Fruit fly (Drosophila melanogaster) whole organism, embryonic: ENCODE results near the gene CG4101.

Experiments used
- Bgb ChIP-seq: fragments of 200-800 bp; sonication (Bioruptor generic); IDR thresholded peaks from 2 replicates; pipeline ENCODE4 v1.3.6; 2022; ENCODE audit warnings: missing biosample characterization, missing genetic modification characterization; ENCODE audit not compliant: partially characterized antibody
- CG11695 ChIP-seq: fragments of 200-800 bp; sonication (Bioruptor generic); IDR thresholded peaks from 3 replicates; pipeline ENCODE4 v1.3.6; 2022; ENCODE audit warnings: missing biosample characterization, missing genetic modification characterization
- CG12659 ChIP-seq: fragments of 200-800 bp; sonication (Bioruptor generic); optimal IDR thresholded peaks from 3 replicates; lab custom pipeline; 2017; ENCODE audit warnings: mild to moderate bottlenecking, missing biosample characterization, missing genetic modification reagents, missing genetic modification characterization
- CG13296 ChIP-seq: fragments of 200-800 bp; sonication (Bioruptor generic); optimal IDR thresholded peaks from 3 replicates; lab custom pipeline; 2018; ENCODE audit warnings: missing biosample characterization, mild to moderate bottlenecking, missing genetic modification characterization
- CG13624 ChIP-seq: fragments of 200-800 bp; sonication (Bioruptor generic); optimal IDR thresholded peaks from 2 replicates; lab custom pipeline; 2016; ENCODE audit warnings: missing biosample characterization, missing genetic modification characterization
- CG1603 ChIP-seq: fragments of 200-800 bp; sonication (Bioruptor generic); optimal IDR thresholded peaks from 2 replicates; lab custom pipeline; 2019; ENCODE audit warnings: missing biosample characterization, mild to moderate bottlenecking, missing genetic modification characterization, moderate library complexity
- CG16813 ChIP-seq: fragments of 200-800 bp; sonication (Bioruptor generic); IDR thresholded peaks from 3 replicates; pipeline ENCODE4 v1.3.6; 2022; ENCODE audit warnings: missing biosample characterization, missing genetic modification characterization; ENCODE audit not compliant: partially characterized antibody
- CG17829 ChIP-seq: fragments of 200-800 bp; optimal IDR thresholded peaks from 2 replicates; lab custom pipeline; 2019; ENCODE audit warnings: missing biosample characterization, mild to moderate bottlenecking, missing genetic modification characterization, moderate library complexity
- CG18011 ChIP-seq: fragments of 200-800 bp; sonication (Bioruptor generic); optimal IDR thresholded peaks from 2 replicates; lab custom pipeline; 2017; ENCODE audit warnings: missing biosample characterization, missing genetic modification characterization, mild to moderate bottlenecking, moderate library complexity, missing genotype
- CG18262 ChIP-seq: fragments of 200-800 bp; optimal IDR thresholded peaks from 3 replicates; lab custom pipeline; 2019; ENCODE audit warnings: missing biosample characterization, mild to moderate bottlenecking, missing genetic modification characterization, moderate library complexity
- CG2678 ChIP-seq: fragments of 200-800 bp; sonication (Bioruptor generic); optimal IDR thresholded peaks from 3 replicates; lab custom pipeline; 2019; ENCODE audit warnings: missing biosample characterization, mild to moderate bottlenecking, missing genetic modification characterization, moderate library complexity
- CG31441 ChIP-seq: fragments of 200-800 bp; sonication (Bioruptor generic); IDR thresholded peaks from 2 replicates; pipeline ENCODE4 v1.3.6; 2022; ENCODE audit warnings: missing biosample characterization, missing genetic modification characterization
- CG34376 ChIP-seq: fragments of 200-800 bp; sonication (Bioruptor generic); optimal IDR thresholded peaks from 2 replicates; lab custom pipeline; 2018; ENCODE audit warnings: missing biosample characterization, mild to moderate bottlenecking, missing genetic modification characterization
- CG3847 ChIP-seq: fragments of 200-800 bp; sonication (Bioruptor generic); IDR thresholded peaks from 2 replicates; pipeline ENCODE4 v1.3.6; 2022; ENCODE audit warnings: missing biosample characterization, missing genetic modification characterization
- CG4730 ChIP-seq: fragments of 200-800 bp; sonication (Bioruptor generic); IDR thresholded peaks from 2 replicates; pipeline ENCODE4 v1.3.6; 2022; ENCODE audit warnings: missing biosample characterization, missing genetic modification characterization
- CG9797 ChIP-seq: fragments of 200-800 bp; sonication (Bioruptor generic); optimal IDR thresholded peaks from 3 replicates; lab custom pipeline; 2018; ENCODE audit warnings: missing biosample characterization, mild to moderate bottlenecking, missing genetic modification characterization
- CoRest ChIP-seq: fragments of 200-800 bp; sonication (Bioruptor generic); optimal IDR thresholded peaks from 3 replicates; lab custom pipeline; 2018; ENCODE audit warnings: missing biosample characterization, mild to moderate bottlenecking, missing genetic modification characterization, moderate library complexity
- Ets97D ChIP-seq: fragments of 200-800 bp; sonication (Bioruptor generic); optimal IDR thresholded peaks from 3 replicates; lab custom pipeline; 2016; ENCODE audit warnings: missing biosample characterization, missing genetic modification characterization
- HLH4C ChIP-seq: fragments of 200-800 bp; sonication (Bioruptor generic); IDR thresholded peaks from 3 replicates; pipeline ENCODE4 v1.3.6; 2022; ENCODE audit warnings: missing biosample characterization, missing genetic modification characterization; ENCODE audit not compliant: partially characterized antibody
- HmgZ ChIP-seq: fragments of 200-800 bp; sonication (Bioruptor generic); optimal IDR thresholded peaks from 2 replicates; lab custom pipeline; 2018; ENCODE audit warnings: missing biosample characterization, mild to moderate bottlenecking, missing genetic modification characterization
- Hmr ChIP-seq: fragments of 200-800 bp; sonication (Bioruptor generic); optimal IDR thresholded peaks from 3 replicates; lab custom pipeline; 2017; ENCODE audit warnings: mild to moderate bottlenecking, missing biosample characterization, missing genetic modification reagents, missing genetic modification characterization
- Hmx ChIP-seq: fragments of 200-800 bp; sonication (Bioruptor generic); optimal IDR thresholded peaks from 2 replicates; lab custom pipeline; 2016; ENCODE audit warnings: missing biosample characterization, missing genetic modification characterization
- MESR4 ChIP-seq: fragments of 200-800 bp; sonication (Bioruptor generic); optimal IDR thresholded peaks from 2 replicates; lab custom pipeline; 2018; ENCODE audit warnings: missing biosample characterization, mild to moderate bottlenecking, missing genetic modification characterization, moderate library complexity
- Side ChIP-seq: fragments of 200-800 bp; sonication (Bioruptor generic); optimal IDR thresholded peaks from 2 replicates; lab custom pipeline; 2016; ENCODE audit warnings: missing biosample characterization, missing genetic modification characterization
- Sin3A ChIP-seq: fragments of >200 bp; optimal IDR thresholded peaks from 2 replicates; lab custom pipeline; 2018
- Taf1 ChIP-seq: fragments of 200-800 bp; sonication (Bioruptor generic); IDR thresholded peaks from 2 replicates; pipeline ENCODE4 v1.3.6; 2022; ENCODE audit warnings: missing biosample characterization, missing genetic modification characterization
- az2 ChIP-seq: fragments of 200-800 bp; sonication (Bioruptor generic); optimal IDR thresholded peaks from 3 replicates; lab custom pipeline; 2016; ENCODE audit warnings: missing biosample characterization, missing genetic modification characterization
- chm ChIP-seq: fragments of 200-800 bp; sonication (Bioruptor generic); IDR thresholded peaks from 2 replicates; pipeline ENCODE4 v1.3.6; 2022; ENCODE audit warnings: missing biosample characterization, missing genetic modification characterization
- corto ChIP-seq: fragments of 200-800 bp; sonication (Bioruptor generic); optimal IDR thresholded peaks from 2 replicates; lab custom pipeline; 2016; ENCODE audit warnings: missing biosample characterization, mild to moderate bottlenecking, missing genetic modification characterization, moderate library complexity
- emc ChIP-seq: fragments of 200-800 bp; sonication (Bioruptor generic); optimal IDR thresholded peaks from 2 replicates; lab custom pipeline; 2016; ENCODE audit warnings: missing biosample characterization, missing genetic modification characterization
- exex ChIP-seq: fragments of 200-800 bp; sonication (Bioruptor generic); optimal IDR thresholded peaks from 4 replicates; lab custom pipeline; 2018; ENCODE audit warnings: missing biosample characterization, mild to moderate bottlenecking, missing genetic modification characterization, moderate library complexity
- fd3F ChIP-seq: fragments of 200-800 bp; sonication (Bioruptor generic); optimal IDR thresholded peaks from 2 replicates; lab custom pipeline; 2018; ENCODE audit warnings: missing biosample characterization, mild to moderate bottlenecking, missing genetic modification characterization, moderate library complexity
- grn ChIP-seq: fragments of 200-800 bp; sonication (Bioruptor generic); optimal IDR thresholded peaks from 3 replicates; lab custom pipeline; 2017; ENCODE audit warnings: missing biosample characterization, missing genetic modification characterization
- insv ChIP-seq, 2 experiments: fragments of 200-800 bp; sonication (Bioruptor generic); optimal IDR thresholded peaks; 3 replicates each; lab custom pipeline; 2016 to 2018; ENCODE audit warnings: missing biosample characterization in 2 of 2, missing genetic modification characterization in 2 of 2
- jumu ChIP-seq: fragments of 200-800 bp; sonication (Bioruptor generic); optimal IDR thresholded peaks from 3 replicates; lab custom pipeline; 2016; ENCODE audit warnings: missing biosample characterization, missing genetic modification characterization
- lola ChIP-seq, 3 experiments: fragments of >200 bp in 2 of 3; fragments of 200-800 bp in 1 of 3; sonication (Bioruptor generic) in 1 of 3; optimal IDR thresholded peaks; 2 replicates each; lab custom pipeline; 2017 to 2019; ENCODE audit warnings: missing biosample characterization in 3 of 3, missing genetic modification characterization in 3 of 3, mild to moderate bottlenecking in 1 of 3, moderate library complexity in 1 of 3
- mam ChIP-seq: fragments of 200-800 bp; sonication (Bioruptor generic); optimal IDR thresholded peaks from 3 replicates; lab custom pipeline; 2016; ENCODE audit warnings: missing biosample characterization, missing genetic modification characterization
- mirr ChIP-seq: fragments of 200-800 bp; sonication (Bioruptor generic); optimal IDR thresholded peaks from 3 replicates; lab custom pipeline; 2018; ENCODE audit warnings: missing biosample characterization, mild to moderate bottlenecking, missing genetic modification characterization
- mld ChIP-seq: fragments of 200-800 bp; sonication (Bioruptor generic); IDR thresholded peaks from 3 replicates; pipeline ENCODE4 v1.3.6; 2022; ENCODE audit warnings: missing biosample characterization, missing genetic modification characterization; ENCODE audit not compliant: partially characterized antibody
- oc ChIP-seq: fragments of 200-800 bp; sonication (Bioruptor generic); optimal IDR thresholded peaks from 2 replicates; lab custom pipeline; 2018; ENCODE audit warnings: missing biosample characterization, mild to moderate bottlenecking, missing genetic modification characterization, moderate library complexity
- pho ChIP-seq: fragments of 200-800 bp; sonication (Bioruptor generic); optimal IDR thresholded peaks from 2 replicates; lab custom pipeline; 2016; ENCODE audit warnings: missing biosample characterization, missing genetic modification characterization
- row ChIP-seq: fragments of 200-800 bp; sonication (Bioruptor generic); IDR thresholded peaks from 3 replicates; pipeline ENCODE4 v1.3.6; 2022; ENCODE audit warnings: missing biosample characterization, missing genetic modification characterization
- sens ChIP-seq: fragments of 200-800 bp; sonication (Bioruptor generic); peaks from one replicate; lab custom pipeline; 2016; ENCODE audit warnings: missing biosample characterization, missing genetic modification characterization
- unpg ChIP-seq: fragments of 200-800 bp; sonication (Bioruptor generic); optimal IDR thresholded peaks from 3 replicates; lab custom pipeline; 2018; ENCODE audit warnings: missing biosample characterization, mild to moderate bottlenecking, missing genetic modification characterization, moderate library complexity
- wek ChIP-seq: fragments of 200-800 bp; sonication (Bioruptor generic); optimal IDR thresholded peaks from 3 replicates; lab custom pipeline; 2018; ENCODE audit warnings: missing biosample characterization, mild to moderate bottlenecking, missing genetic modification characterization, moderate library complexity
- zen ChIP-seq: fragments of 200-800 bp; sonication (Bioruptor generic); optimal IDR thresholded peaks from 3 replicates; lab custom pipeline; 2018; ENCODE audit warnings: missing biosample characterization, mild to moderate bottlenecking, missing genetic modification characterization, moderate library complexity

The CG4101 gene

dm6 chr3L:16573234-16573633, 39.1 kb upstream of the CG4101 start, which contains the start of gene Mipp1:
Mipp1 (minus strand) TSS chr3L:16573334.
- peak; percentile 77 for TF ChIP-seq exex (tag; lab: Kevin White, UChicago)
- peak; percentile 33 for TF ChIP-seq grn (GFP tag; lab: Kevin White, UChicago)

- TF ChIP-seq wek (peak; percentile 12), HmgZ (tag; lab: Kevin White, UChicago) (peak; percentile 53), Bgb (0 out of 2 replicates have a peak, but pooled peaks have one; percentile 28), Side (GFP tag; lab: Kevin White, UChicago) (no peak), lola (GFP tag; optimal IDR thresholded peaks at IDR 0.05; lab: Kevin White, UChicago) (no peak), row (GFP tag; lab: Robert Waterston, UW) (peak; percentile 39; the same call in 2 of the 3 replicates), CG18262 (tag; lab: Kevin White, UChicago) (peak; percentile 5), az2 (GFP tag; lab: Kevin White, UChicago) (no peak), CG3847 (GFP tag; lab: Robert Waterston, UW) (peak; percentile 45; the same call in 1 of the 2 replicates), CG4730 (GFP tag; lab: Robert Waterston, UW) (no peak), CG12659 (GFP tag; lab: Kevin White, UChicago) (peak; percentile 80), fd3F (GFP tag; lab: Kevin White, UChicago) (no peak), CG13296 (GFP tag; lab: Kevin White, UChicago) (no peak), CG11695 (GFP tag; lab: Robert Waterston, UW) (no peak), Sin3A (lab: Kevin White, UChicago) (peak; percentile 88), insv (GFP tag; optimal IDR thresholded peaks at IDR 0.05; lab: Kevin White, UChicago) (peak in 1 of 2 experiments; percentile 10), emc (GFP tag; lab: Kevin White, UChicago) (no peak), jumu (GFP tag; lab: Kevin White, UChicago) (peak; percentile 6), CG34376 (GFP tag; lab: Kevin White, UChicago) (peak; percentile 16), MESR4 (GFP tag; lab: Kevin White, UChicago) (peak; percentile 90), Hmr (GFP tag; lab: Kevin White, UChicago) (peak; percentile 11), oc (tag; lab: Kevin White, UChicago) (peak; percentile 48), mam (GFP tag; lab: Kevin White, UChicago) (peak; percentile 37), Ets97D (GFP tag; lab: Kevin White, UChicago) (peak; percentile 81), CG2678 (tag; lab: Kevin White, UChicago) (peak; percentile 19), CG9797 (GFP tag; lab: Kevin White, UChicago) (peak; percentile 87), sens (GFP tag; lab: Kevin White, UChicago) (peak; percentile 89), Taf1 (GFP tag; lab: Robert Waterston, UW) (no peak), CG18011 (peak; percentile 5), zen (tag; lab: Kevin White, UChicago) (peak; percentile 21), unpg (GFP tag; lab: Kevin White, UChicago) (peak; percentile 14), CG13624 (GFP tag; lab: Kevin White, UChicago) (peak; percentile 23), CG16813 (GFP tag; lab: Robert Waterston, UW) (peak; percentile 47; the same call in 2 of the 3 replicates), mld (GFP tag; lab: Robert Waterston, UW) (0 out of 3 replicates have a peak, but pooled peaks have one; percentile 13), CoRest (tag; lab: Kevin White, UChicago) (peak; percentile 42), HLH4C (GFP tag; lab: Robert Waterston, UW) (peak; percentile 59; the same call in 2 of the 3 replicates), CG1603 (tag; lab: Kevin White, UChicago) (peak; percentile 67), CG31441 (GFP tag; lab: Robert Waterston, UW) (0 out of 2 replicates have a peak, but pooled peaks have one; percentile 20), mirr (GFP tag; lab: Kevin White, UChicago) (no peak), grn (GFP tag; lab: Kevin White, UChicago) (peak; percentile 73), chm (GFP tag; lab: Robert Waterston, UW) (no peak), Hmx (GFP tag; lab: Kevin White, UChicago) (no peak), pho (GFP tag; lab: Kevin White, UChicago) (peak; percentile 37), CG17829 (tag; lab: Kevin White, UChicago) (peak; percentile 13), corto (no peak)
Measured at dm6 chr3L:16574307-16574946, 37.9 kb upstream of the CG4101 start, which contains the start of gene mbf1. mbf1 (plus strand) TSS chr3L:16574436.
